Fruit fly (Drosophila melanogaster): Measurements from ENCODE around the gene CG6996.
A peak's percentile ranks its signal among the peaks of the same experiment; 100 is the strongest.

The CG6996 gene

DNA sequence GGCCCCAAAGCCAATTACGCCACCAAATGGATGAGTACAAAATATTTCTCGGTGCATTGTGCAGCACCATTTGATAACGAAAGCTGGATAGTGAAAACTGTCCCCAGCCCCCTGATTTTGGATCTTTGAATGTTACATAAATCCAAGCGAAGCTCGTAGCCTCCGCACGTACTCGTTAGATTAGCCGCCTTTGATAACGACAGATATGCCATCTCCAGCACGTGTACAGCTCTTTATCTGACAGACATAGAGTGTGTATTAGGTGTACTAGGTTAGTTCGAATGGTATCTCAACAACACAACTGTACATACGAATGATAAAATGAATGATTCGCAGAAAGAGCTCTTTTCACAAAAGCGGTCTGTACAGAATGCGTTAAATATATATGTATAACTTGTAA is 11.0 kb upstream of the CG6996 start:
- TF ChIP-seq fru (GFP tag; optimal IDR thresholded peaks at IDR 0.05): no peak
- TF ChIP-seq CrebA (GFP tag; optimal IDR thresholded peaks at IDR 0.05; ENCODE audit: borderline replicate concordance): no peak
- TF ChIP-seq tai (GFP tag; optimal IDR thresholded peaks at IDR 0.05): no peak

DNA sequence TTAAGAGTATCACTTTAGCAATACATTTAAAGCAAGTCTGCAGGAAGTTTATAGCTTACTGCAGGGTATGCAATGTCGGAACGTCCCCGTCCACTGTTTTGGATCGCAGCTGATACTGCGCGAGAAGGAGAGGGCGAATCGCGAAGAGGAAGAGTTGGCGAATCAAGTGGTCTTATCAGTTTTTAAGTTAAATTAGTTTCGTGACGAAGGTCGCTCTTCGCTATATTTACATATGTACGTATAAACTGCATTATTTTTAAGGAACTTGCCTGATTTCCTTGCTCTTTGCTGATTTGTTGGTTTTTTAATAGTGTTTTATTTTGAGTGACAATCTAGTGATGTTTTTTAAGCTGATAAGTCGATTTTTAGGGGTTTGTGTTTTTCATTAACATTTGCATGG is 10.1 kb upstream of the CG6996 start:
- no peak for TF ChIP-seq N (GFP tag; optimal IDR thresholded peaks at IDR 0.05)
- TF ChIP-seq ey (GFP tag; optimal IDR thresholded peaks at IDR 0.05): no peak
- TF ChIP-seq OdsH (GFP tag; optimal IDR thresholded peaks at IDR 0.05): no peak

DNA sequence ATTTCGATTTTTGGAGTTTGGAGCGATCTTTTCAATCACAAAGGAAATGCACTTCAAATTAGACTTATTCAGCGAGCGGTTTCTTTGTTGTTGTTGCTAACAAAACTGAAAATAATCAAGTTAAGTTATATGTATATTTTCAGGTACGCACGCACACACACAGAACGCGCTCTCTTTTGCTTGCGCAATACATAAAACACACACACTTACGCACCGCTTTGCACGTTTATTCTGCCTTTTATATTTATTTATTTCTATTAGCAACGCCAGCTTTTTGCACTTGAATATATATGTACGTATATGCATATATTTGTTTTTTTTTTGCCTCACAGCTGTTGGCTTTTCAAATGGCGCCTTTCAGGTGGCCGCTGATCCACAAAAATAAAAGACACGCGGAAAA is 9.6 kb upstream of the CG6996 start:
- TF ChIP-seq woc (GFP tag; optimal IDR thresholded peaks at IDR 0.05) (no peak), sage (GFP tag; optimal IDR thresholded peaks at IDR 0.05) (peak; percentile 13), Vsx2 (GFP tag; optimal IDR thresholded peaks at IDR 0.05; ENCODE audit: partially characterized antibody) (no peak)

DNA sequence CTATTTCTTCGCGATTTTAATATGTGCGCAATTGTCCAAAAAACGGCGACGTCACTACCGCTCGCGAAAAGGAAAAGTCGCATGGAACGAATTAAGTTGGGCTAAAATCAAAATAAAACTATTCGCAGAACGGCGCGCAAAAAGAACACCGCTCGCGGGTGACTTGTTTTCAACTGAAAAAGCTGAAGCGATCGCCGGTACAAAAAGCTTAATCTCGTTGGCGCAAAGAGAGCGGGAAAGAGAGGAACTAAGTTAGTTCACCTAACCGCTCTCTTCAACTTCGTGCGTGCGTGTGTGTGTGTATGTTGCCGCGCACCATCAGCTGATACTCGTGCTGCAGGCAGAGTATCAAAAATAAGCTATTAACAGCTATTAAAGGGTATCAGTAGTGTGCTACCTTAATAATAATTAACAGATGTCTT is 9.2 kb upstream of the CG6996 start, which contains the start of gene CG42674:
CG42674 (minus strand) TSS at position 180 of the 422 bp plus-strand sequence.
- TF ChIP-seq Vsx2 (GFP tag; optimal IDR thresholded peaks at IDR 0.05; ENCODE audit: partially characterized antibody) (peak; percentile 6), usp (GFP tag; optimal IDR thresholded peaks at IDR 0.05) (no peak), Dif (GFP tag; optimal IDR thresholded peaks at IDR 0.05; ENCODE audit: partially characterized antibody) (peak; percentile 72), Rel (GFP tag; optimal IDR thresholded peaks at IDR 0.05) (no peak), Rel (tag; optimal IDR thresholded peaks at IDR 0.05) (peak; percentile 5), Hnf4 (GFP tag; optimal IDR thresholded peaks at IDR 0.05) (no peak), Sp1 (GFP tag; optimal IDR thresholded peaks at IDR 0.05) (peak; percentile 24), br (GFP tag; optimal IDR thresholded peaks at IDR 0.05) (peak; percentile 11), fru (GFP tag; optimal IDR thresholded peaks at IDR 0.05) (peak; percentile 18), CG9705 (GFP tag; optimal IDR thresholded peaks at IDR 0.05) (no peak), dl (GFP tag; optimal IDR thresholded peaks at IDR 0.05; ENCODE audit: insufficient read depth in 1 of 2, partially characterized antibody in 2 of 2) (peak in 1 of 2 experiments; percentile 15), h (GFP tag; optimal IDR thresholded peaks at IDR 0.05) (peak; percentile 58)

DNA sequence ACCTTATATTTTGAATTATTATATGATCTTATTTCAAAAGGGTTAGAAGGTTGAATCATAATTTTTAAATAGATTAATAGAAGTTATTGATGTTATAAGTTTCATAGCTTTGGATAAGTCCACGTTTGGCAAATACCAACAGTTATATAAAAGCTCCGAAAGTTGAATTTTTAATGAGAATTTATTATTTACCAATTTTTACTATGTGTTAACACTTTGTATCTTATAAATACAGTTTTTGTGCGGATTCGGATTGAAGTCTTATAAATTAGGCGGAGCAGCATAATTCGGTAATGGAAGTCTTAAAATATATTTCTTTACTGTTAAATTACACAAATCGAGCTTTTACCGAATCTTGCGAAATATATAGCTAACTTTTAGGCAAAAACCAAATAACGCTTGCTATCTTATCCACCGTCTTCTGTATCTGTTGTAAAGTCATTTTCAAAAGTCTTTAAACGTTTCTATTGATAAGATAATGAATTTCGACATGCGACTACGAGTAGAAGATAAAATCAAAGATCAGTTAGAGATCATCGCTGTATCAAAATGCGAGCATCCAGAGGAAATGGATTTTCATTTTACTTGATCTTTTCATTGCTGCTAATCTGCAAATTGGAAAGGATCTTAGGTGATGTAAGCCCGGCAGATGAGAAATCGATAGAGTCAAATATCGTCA is 7.6 kb upstream of the CG6996 start, which contains the start of gene CG42833:
CG42833 (plus strand) TSS at position 525 of the 679 bp plus-strand sequence.
- TF ChIP-seq N (GFP tag; optimal IDR thresholded peaks at IDR 0.05) (no peak), Abd-B (GFP tag; optimal IDR thresholded peaks at IDR 0.05) (no peak), CrebA (GFP tag; optimal IDR thresholded peaks at IDR 0.05; ENCODE audit: borderline replicate concordance) (peak; percentile 3), Hr83 (GFP tag; optimal IDR thresholded peaks at IDR 0.05; ENCODE audit: poor library complexity, severe bottlenecking) (no peak), usp (GFP tag; optimal IDR thresholded peaks at IDR 0.05) (no peak), brk (GFP tag; optimal IDR thresholded peaks at IDR 0.05) (peak; percentile 26), dmrt93B (GFP tag; optimal IDR thresholded peaks at IDR 0.05) (no peak), Myc (optimal IDR thresholded peaks at IDR 0.05) (peak; percentile 51), woc (GFP tag; optimal IDR thresholded peaks at IDR 0.05) (no peak), Rel (GFP tag; optimal IDR thresholded peaks at IDR 0.05) (no peak), Rel (tag; optimal IDR thresholded peaks at IDR 0.05) (no peak), tai (GFP tag; optimal IDR thresholded peaks at IDR 0.05) (no peak), Sp1 (GFP tag; optimal IDR thresholded peaks at IDR 0.05) (no peak), br (GFP tag; optimal IDR thresholded peaks at IDR 0.05) (no peak), rgr (GFP tag; optimal IDR thresholded peaks at IDR 0.05) (no peak), psq (GFP tag; optimal IDR thresholded peaks at IDR 0.05) (no peak), Jra (GFP tag; optimal IDR thresholded peaks at IDR 0.05) (no peak), Vsx2 (GFP tag; optimal IDR thresholded peaks at IDR 0.05; ENCODE audit: partially characterized antibody) (no peak), Dif (GFP tag; optimal IDR thresholded peaks at IDR 0.05; ENCODE audit: partially characterized antibody) (no peak), GATAd (GFP tag; optimal IDR thresholded peaks at IDR 0.05) (no peak), Dfd (GFP tag; optimal IDR thresholded peaks at IDR 0.05) (no peak), Hnf4 (GFP tag; optimal IDR thresholded peaks at IDR 0.05) (no peak), fru (GFP tag; optimal IDR thresholded peaks at IDR 0.05) (no peak), sage (GFP tag; optimal IDR thresholded peaks at IDR 0.05) (peak; percentile 36)

Data from whole organism, wandering third instar larva.